Worm (Caenorhabditis elegans) whole organism, early embryonic: Measurements from ENCODE around the gene F53A9.9.

Source experiments
- ama-1 ChIP-seq: fragments of 150-350 bp; optimal IDR thresholded peaks from 2 replicates; lab custom pipeline; 2014
- ceh-36 ChIP-seq: sonication (generic microtip); optimal IDR thresholded peaks from 2 replicates; lab custom pipeline; 2016; ENCODE audit warnings: missing genetic modification characterization, inconsistent platforms, missing compliant biosample characterization
- hmg-4 ChIP-seq: fragments of 200-800 bp; sonication (Bioruptor generic); optimal IDR thresholded peaks from 2 replicates; lab custom pipeline; 2018; ENCODE audit warnings: mild to moderate bottlenecking, missing genetic modification characterization, missing compliant biosample characterization
- scrt-1 ChIP-seq: fragments of 200-800 bp; sonication (Bioruptor generic); IDR thresholded peaks from 2 replicates; pipeline ENCODE4 v1.3.6; 2022; ENCODE audit warnings: missing genetic modification characterization, missing compliant biosample characterization

ce11 chrX:8752546-8752945 is 32.0 kb upstream of the F53A9.9 start:
- TF ChIP-seq scrt-1 (GFP tag; lab: Robert Waterston, UW) (no peak), hmg-4 (no peak), ama-1 (lab: Kevin White, UChicago) (no peak), ceh-36 (tag; lab: Kevin White, UChicago) (no peak)
